Worm (Caenorhabditis elegans) whole organism, early embryonic: ENCODE measurements around the gene D2062.1.

Source experiments
- B0310.2 ChIP-seq: sonication (generic microtip); optimal IDR thresholded peaks from 2 replicates; lab custom pipeline; 2016; ENCODE audit warnings: mild to moderate bottlenecking, missing genetic modification characterization, missing compliant biosample characterization
- ama-1 ChIP-seq: fragments of 150-350 bp; optimal IDR thresholded peaks from 2 replicates; lab custom pipeline; 2014
- ets-7 ChIP-seq: sonication (generic microtip); optimal IDR thresholded peaks from 2 replicates; lab custom pipeline; 2016; ENCODE audit warnings: missing genotype, missing genetic modification characterization, missing compliant biosample characterization
- hmbx-1 ChIP-seq: sonication (generic microtip); optimal IDR thresholded peaks from 2 replicates; lab custom pipeline; 2016; ENCODE audit warnings: mild to moderate bottlenecking, missing genetic modification characterization, missing compliant biosample characterization
- scrt-1 ChIP-seq: fragments of 200-800 bp; sonication (Bioruptor generic); IDR thresholded peaks from 2 replicates; pipeline ENCODE4 v1.3.6; 2022; ENCODE audit warnings: missing genetic modification characterization, missing compliant biosample characterization
- tbx-37 ChIP-seq: fragments of 200-800 bp; sonication (Bioruptor generic); conservative IDR thresholded peaks from 2 replicates; pipeline ENCODE4 v1.3.6; 2022; ENCODE audit warnings: missing genetic modification reagents, missing genetic modification characterization, missing compliant biosample characterization

ce11 chrII:2627154-2627799 is 4.0 kb upstream of the D2062.1 start, which contains the start of gene sri-71:
- TF ChIP-seq ama-1 (lab: Kevin White, UChicago) (no peak), B0310.2 (no peak), ets-7 (tag; lab: Kevin White, UChicago) (no peak), scrt-1 (GFP tag; lab: Robert Waterston, UW) (no peak), hmbx-1 (tag; lab: Kevin White, UChicago) (no peak), tbx-37 (GFP tag; lab: Robert Waterston, UW) (no peak)
